Fruit fly (Drosophila melanogaster) whole organism, embryonic: ENCODE measurements around the gene Seipin.
A peak's percentile ranks its signal among the peaks of the same experiment; 100 is the strongest.

Experiments
- BtbVII ChIP-seq: fragments of 200-800 bp; sonication (Bioruptor generic); optimal IDR thresholded peaks from 3 replicates; lab custom pipeline; 2017; ENCODE audit warnings: missing biosample characterization, mild to moderate bottlenecking, missing genetic modification characterization
- CG11093 ChIP-seq: fragments of 200-800 bp; sonication (Bioruptor generic); IDR thresholded peaks from 3 replicates; pipeline ENCODE4 v1.3.6; 2022; ENCODE audit warnings: missing biosample characterization, missing genetic modification characterization
- CG11560 ChIP-seq: fragments of 200-800 bp; sonication (Bioruptor generic); IDR thresholded peaks from 3 replicates; pipeline ENCODE4 v1.3.6; 2022; ENCODE audit warnings: missing biosample characterization, missing genetic modification characterization
- CG12155 ChIP-seq: fragments of 200-800 bp; sonication (Bioruptor generic); optimal IDR thresholded peaks from 3 replicates; lab custom pipeline; 2016; ENCODE audit warnings: missing biosample characterization, missing genetic modification characterization
- CG14050 ChIP-seq: fragments of 200-800 bp; sonication (Bioruptor generic); IDR thresholded peaks from 3 replicates; pipeline ENCODE4 v1.3.6; 2022; ENCODE audit warnings: missing biosample characterization, missing genetic modification characterization
- CG15269 ChIP-seq: fragments of 200-800 bp; sonication (Bioruptor generic); optimal IDR thresholded peaks from 2 replicates; lab custom pipeline; 2018; ENCODE audit warnings: missing biosample characterization, mild to moderate bottlenecking, missing genetic modification characterization, moderate library complexity
- CG15479 ChIP-seq: fragments of 200-800 bp; sonication (Bioruptor generic); optimal IDR thresholded peaks from 3 replicates; lab custom pipeline; 2019; ENCODE audit warnings: missing biosample characterization, mild to moderate bottlenecking, missing genetic modification characterization, moderate library complexity
- CG1603 ChIP-seq: fragments of 200-800 bp; sonication (Bioruptor generic); optimal IDR thresholded peaks from 2 replicates; lab custom pipeline; 2019; ENCODE audit warnings: missing biosample characterization, mild to moderate bottlenecking, missing genetic modification characterization, moderate library complexity
- CG17802 ChIP-seq: fragments of 200-800 bp; sonication (Bioruptor generic); optimal IDR thresholded peaks from 2 replicates; lab custom pipeline; 2018; ENCODE audit warnings: missing biosample characterization, mild to moderate bottlenecking, missing genetic modification characterization, moderate library complexity
- CG18476 ChIP-seq: fragments of 200-800 bp; sonication (Bioruptor generic); optimal IDR thresholded peaks from 2 replicates; lab custom pipeline; 2016; ENCODE audit warnings: missing biosample characterization, mild to moderate bottlenecking, missing genetic modification characterization
- CG2199 ChIP-seq: fragments of 200-800 bp; sonication (Bioruptor generic); IDR thresholded peaks from 3 replicates; pipeline ENCODE4 v1.3.6; 2022; ENCODE audit warnings: missing biosample characterization, missing genetic modification characterization
- CG2202 ChIP-seq: fragments of 200-800 bp; sonication (Bioruptor generic); optimal IDR thresholded peaks from 2 replicates; lab custom pipeline; 2018; ENCODE audit warnings: missing biosample characterization, mild to moderate bottlenecking, missing genetic modification characterization
- CG30020 ChIP-seq: fragments of 200-800 bp; optimal IDR thresholded peaks from 2 replicates; lab custom pipeline; 2019; ENCODE audit warnings: missing biosample characterization, mild to moderate bottlenecking, missing genetic modification characterization, moderate library complexity
- CG33557 ChIP-seq: fragments of 200-800 bp; sonication (Bioruptor generic); optimal IDR thresholded peaks from 2 replicates; lab custom pipeline; 2019; ENCODE audit warnings: missing biosample characterization, mild to moderate bottlenecking, missing genetic modification characterization, moderate library complexity
- CG34224 ChIP-seq: fragments of 200-800 bp; sonication (Bioruptor generic); IDR thresholded peaks from 3 replicates; pipeline ENCODE4 v1.3.6; 2022; ENCODE audit warnings: missing biosample characterization, missing genetic modification characterization; ENCODE audit not compliant: partially characterized antibody
- CG7963 ChIP-seq: fragments of 200-800 bp; sonication (Bioruptor generic); IDR thresholded peaks from 3 replicates; pipeline ENCODE4 v1.3.6; 2022; ENCODE audit warnings: missing biosample characterization, missing genetic modification characterization; ENCODE audit not compliant: partially characterized antibody
- CG8089 ChIP-seq: fragments of 200-800 bp; sonication (Bioruptor generic); optimal IDR thresholded peaks from 3 replicates; lab custom pipeline; 2016; ENCODE audit warnings: missing biosample characterization, missing genetic modification characterization
- CG8765 ChIP-seq: fragments of 200-800 bp; sonication (Bioruptor generic); IDR thresholded peaks from 2 replicates; pipeline ENCODE4 v1.3.6; 2022; ENCODE audit warnings: missing biosample characterization, missing genetic modification characterization
- CG8944 ChIP-seq: fragments of 200-800 bp; sonication (Bioruptor generic); optimal IDR thresholded peaks from 3 replicates; lab custom pipeline; 2016; ENCODE audit warnings: missing biosample characterization, missing genetic modification characterization
- CG9817 ChIP-seq: fragments of 200-800 bp; sonication (Bioruptor generic); optimal IDR thresholded peaks from 2 replicates; lab custom pipeline; 2018; ENCODE audit warnings: missing biosample characterization, mild to moderate bottlenecking, missing genetic modification characterization, moderate library complexity
- E2f2 ChIP-seq: fragments of 200-800 bp; sonication (Bioruptor generic); IDR thresholded peaks from 2 replicates; pipeline ENCODE4 v1.3.6; 2022; ENCODE audit warnings: missing biosample characterization, missing genetic modification characterization
- Ets65A ChIP-seq: fragments of 200-800 bp; sonication (Bioruptor generic); peaks from one replicate; lab custom pipeline; 2016; ENCODE audit warnings: missing biosample characterization, missing genetic modification characterization
- Fer1 ChIP-seq: fragments of 200-800 bp; sonication (Bioruptor generic); optimal IDR thresholded peaks from 2 replicates; lab custom pipeline; 2017; ENCODE audit warnings: missing biosample characterization, mild to moderate bottlenecking, missing genetic modification characterization
- HLH54F ChIP-seq: fragments of 200-800 bp; sonication (Bioruptor generic); optimal IDR thresholded peaks from 3 replicates; lab custom pipeline; 2016; ENCODE audit warnings: missing biosample characterization, missing genetic modification characterization
- Med ChIP-seq: fragments of 200-800 bp; sonication (Bioruptor generic); peaks from one replicate; lab custom pipeline; 2016; ENCODE audit warnings: missing biosample characterization, missing genetic modification characterization, mild to moderate bottlenecking, inconsistent platforms, moderate library complexity
- Myb ChIP-seq: fragments of 200-800 bp; sonication (Bioruptor generic); optimal IDR thresholded peaks from 2 replicates; lab custom pipeline; 2016; ENCODE audit warnings: missing biosample characterization, missing genetic modification characterization
- Ravus ChIP-seq: fragments of 200-800 bp; sonication (Bioruptor generic); IDR thresholded peaks from 2 replicates; pipeline ENCODE4 v1.3.6; 2022; ENCODE audit warnings: missing biosample characterization, missing genetic modification characterization
- Ssrp ChIP-seq: fragments of 200-800 bp; sonication (Bioruptor generic); optimal IDR thresholded peaks from 2 replicates; lab custom pipeline; 2018; ENCODE audit warnings: missing biosample characterization, mild to moderate bottlenecking, missing genetic modification characterization, moderate library complexity
- ab ChIP-seq: fragments of 200-800 bp; sonication (Bioruptor generic); optimal IDR thresholded peaks from 2 replicates; lab custom pipeline; 2016; ENCODE audit warnings: missing biosample characterization, missing genetic modification characterization
- ac ChIP-seq: fragments of 200-800 bp; sonication (Bioruptor generic); optimal IDR thresholded peaks from 3 replicates; lab custom pipeline; 2017; ENCODE audit warnings: missing biosample characterization, mild to moderate bottlenecking, missing genetic modification characterization
- al ChIP-seq: fragments of 200-800 bp; sonication (Bioruptor generic); IDR thresholded peaks from 2 replicates; pipeline ENCODE4 v1.3.6; 2022; ENCODE audit warnings: missing biosample characterization, missing genetic modification characterization
- amos ChIP-seq: fragments of 200-800 bp; sonication (Bioruptor generic); IDR thresholded peaks from 2 replicates; pipeline ENCODE4 v1.3.6; 2022; ENCODE audit warnings: missing biosample characterization, missing genetic modification characterization; ENCODE audit not compliant: partially characterized antibody
- cad ChIP-seq: fragments of >200 bp; optimal IDR thresholded peaks from 2 replicates; lab custom pipeline; 2017; ENCODE audit warnings: missing biosample characterization, missing genetic modification characterization
- chif ChIP-seq, 2 experiments: fragments of 200-800 bp; sonication (Bioruptor generic); optimal IDR thresholded peaks; 3 replicates each; lab custom pipeline; 2016; ENCODE audit warnings: missing biosample characterization in 2 of 2, missing genetic modification characterization in 2 of 2
- en ChIP-seq: fragments of 200-800 bp; sonication (Bioruptor generic); optimal IDR thresholded peaks from 2 replicates; lab custom pipeline; 2016; ENCODE audit warnings: missing biosample characterization, missing genetic modification characterization
- eve ChIP-seq, 2 experiments: fragments of >200 bp; optimal IDR thresholded peaks; 2 replicates each; lab custom pipeline; 2017; ENCODE audit warnings: missing biosample characterization in 2 of 2, missing genetic modification characterization in 2 of 2
- fd3F ChIP-seq: fragments of 200-800 bp; sonication (Bioruptor generic); optimal IDR thresholded peaks from 2 replicates; lab custom pipeline; 2018; ENCODE audit warnings: missing biosample characterization, mild to moderate bottlenecking, missing genetic modification characterization, moderate library complexity
- ftz-f1 ChIP-seq: fragments of 200-800 bp; sonication (Bioruptor generic); optimal IDR thresholded peaks from 2 replicates; lab custom pipeline; 2016; ENCODE audit warnings: missing biosample characterization, missing genetic modification characterization
- lmd ChIP-seq: fragments of 200-800 bp; sonication (Bioruptor generic); IDR thresholded peaks from 2 replicates; pipeline ENCODE4 v1.3.6; 2022; ENCODE audit warnings: missing biosample characterization, missing genetic modification characterization
- lola ChIP-seq, 3 experiments: fragments of >200 bp in 2 of 3; fragments of 200-800 bp in 1 of 3; sonication (Bioruptor generic) in 1 of 3; optimal IDR thresholded peaks; 2 replicates each; lab custom pipeline; 2017 to 2019; ENCODE audit warnings: missing biosample characterization in 3 of 3, missing genetic modification characterization in 3 of 3, mild to moderate bottlenecking in 1 of 3, moderate library complexity in 1 of 3
- lov ChIP-seq, 2 experiments: fragments of 200-800 bp in 1 of 2; fragments of >200 bp in 1 of 2; sonication (Bioruptor generic) in 1 of 2; IDR thresholded peaks in 1 of 2; optimal IDR thresholded peaks in 1 of 2; 2 replicates in 1 of 2; 3 replicates in 1 of 2; pipeline versions ENCODE4 v1.3.6 to Lab custom; 2017 to 2022; ENCODE audit warnings: missing biosample characterization in 1 of 2, missing genetic modification characterization in 1 of 2
- maf-S ChIP-seq: fragments of 200-800 bp; sonication (Bioruptor generic); optimal IDR thresholded peaks from 2 replicates; lab custom pipeline; 2016; ENCODE audit warnings: missing biosample characterization, missing genetic modification characterization
- p53 ChIP-seq: fragments of 200-800 bp; sonication (Bioruptor generic); optimal IDR thresholded peaks from 2 replicates; lab custom pipeline; 2016; ENCODE audit warnings: missing biosample characterization, missing genetic modification characterization
- prd ChIP-seq, 3 experiments: fragments of >200 bp in 2 of 3; fragments of 200-800 bp in 1 of 3; sonication (Bioruptor generic) in 1 of 3; optimal IDR thresholded peaks in 2 of 3; IDR thresholded peaks in 1 of 3; 2 replicates in 2 of 3; 3 replicates in 1 of 3; pipeline versions ENCODE4 v1.3.6 to Lab custom; 2017 to 2022; ENCODE audit warnings: missing biosample characterization in 1 of 3, missing genetic modification characterization in 1 of 3
- repo ChIP-seq: fragments of 200-800 bp; sonication (Bioruptor generic); optimal IDR thresholded peaks from 2 replicates; lab custom pipeline; 2016; ENCODE audit warnings: missing biosample characterization, missing genetic modification characterization
- scrt ChIP-seq: fragments of 200-800 bp; sonication (Bioruptor generic); optimal IDR thresholded peaks from 2 replicates; lab custom pipeline; 2018; ENCODE audit warnings: missing biosample characterization, mild to moderate bottlenecking, missing genetic modification characterization, moderate library complexity
- tio ChIP-seq: fragments of 200-800 bp; sonication (Bioruptor generic); optimal IDR thresholded peaks from 2 replicates; lab custom pipeline; 2017; ENCODE audit warnings: missing biosample characterization, missing genetic modification characterization, inconsistent platforms
- ttk ChIP-seq: fragments of 200-800 bp; sonication (Bioruptor generic); IDR thresholded peaks from 2 replicates; pipeline ENCODE4 v2.1.2; 2022; ENCODE audit warnings: missing biosample characterization, missing genetic modification characterization

Gene Seipin

dm6 chrX:2608470-2609157 lies 11.0 kb upstream of the Seipin start, which contains the start of gene Smyd3 (continued):
- TF ChIP-seq CG11560 (tag; lab: Robert Waterston, UW) (peak; percentile 44; the same call in 1 of the 3 replicates), HLH54F (peak; percentile 85), tio (GFP tag; lab: Kevin White, UChicago) (no peak), lov (optimal IDR thresholded peaks at IDR 0.05; lab: Kevin White, UChicago) (no peak), lov (GFP tag; IDR thresholded peaks at IDR 0.05; lab: Robert Waterston, UW) (peak; percentile 79; the same call in 2 of the 3 replicates), ab (peak; percentile 59), CG34224 (GFP tag; lab: Robert Waterston, UW) (no peak), Fer1 (GFP tag; lab: Kevin White, UChicago) (peak; percentile 77), cad (GFP tag; lab: Kevin White, UChicago) (no peak), CG8765 (GFP tag; lab: Robert Waterston, UW) (peak; percentile 61), Myb (GFP tag; lab: Kevin White, UChicago) (peak; percentile 43), repo (peak; percentile 21), prd (optimal IDR thresholded peaks at IDR 0.05; lab: Kevin White, UChicago) (no peak), prd (GFP tag; IDR thresholded peaks at IDR 0.05; lab: Robert Waterston, UW) (peak; percentile 86), CG14050 (GFP tag; lab: Robert Waterston, UW) (peak; percentile 72), CG2199 (no peak), CG15479 (GFP tag; lab: Kevin White, UChicago) (no peak), p53 (peak; percentile 47), maf-S (GFP tag; lab: Kevin White, UChicago) (peak; percentile 53), CG2202 (tag; lab: Kevin White, UChicago) (peak; percentile 25), eve (GFP tag; optimal IDR thresholded peaks at IDR 0.05; lab: Kevin White, UChicago) (no peak), scrt (GFP tag; lab: Kevin White, UChicago) (no peak), CG8089 (GFP tag; lab: Kevin White, UChicago) (peak; percentile 32), Ssrp (tag; lab: Kevin White, UChicago) (peak; percentile 60), CG9817 (peak; percentile 63), chif (GFP tag; optimal IDR thresholded peaks at IDR 0.05; lab: Kevin White, UChicago) (peak in 1 of 2 experiments; percentile 74), CG18476 (GFP tag; lab: Kevin White, UChicago) (peak; percentile 62), Med (GFP tag; lab: Kevin White, UChicago) (peak; percentile 97), E2f2 (peak; percentile 67), CG7963 (GFP tag; lab: Robert Waterston, UW) (no peak), CG17802 (tag; lab: Kevin White, UChicago) (peak; percentile 18), CG1603 (tag; lab: Kevin White, UChicago) (peak; percentile 73), CG30020 (tag; lab: Kevin White, UChicago) (peak; percentile 21), BtbVII (GFP tag; lab: Kevin White, UChicago) (peak; percentile 40), CG11093 (GFP tag; lab: Robert Waterston, UW) (peak; percentile 67), fd3F (GFP tag; lab: Kevin White, UChicago) (peak; percentile 63), CG8944 (GFP tag; lab: Kevin White, UChicago) (peak; percentile 67), CG33557 (GFP tag; lab: Kevin White, UChicago) (peak; percentile 6), ftz-f1 (peak; percentile 75), CG12155 (GFP tag; lab: Kevin White, UChicago) (peak; percentile 75), lola (GFP tag; optimal IDR thresholded peaks at IDR 0.05; lab: Kevin White, UChicago) (peak in 1 of 3 experiments; percentile 50), CG15269 (tag; lab: Kevin White, UChicago) (peak; percentile 79), Ravus (GFP tag; lab: Robert Waterston, UW) (peak; percentile 24; the same call in 1 of the 2 replicates), Ets65A (peak; percentile 97), ac (GFP tag; lab: Kevin White, UChicago) (peak; percentile 30), al (GFP tag; lab: Robert Waterston, UW) (peak; percentile 67), ttk (GFP tag; lab: Robert Waterston, UW) (peak; percentile 69; the same call in 1 of the 2 replicates), en (peak; percentile 58), lmd (GFP tag; lab: Robert Waterston, UW) (peak; percentile 82), amos (GFP tag; lab: Robert Waterston, UW) (no peak)
